Worm (Caenorhabditis elegans) whole organism, late embryonic: Measurements from ENCODE around the gene C16C4.1.

Experiments used
- F13H6.1 ChIP-seq: sonication (generic microtip); optimal IDR thresholded peaks from 2 replicates; lab custom pipeline; 2016; ENCODE audit warnings: missing genetic modification characterization, missing compliant biosample characterization
- ama-1 ChIP-seq: fragments of 150-350 bp; optimal IDR thresholded peaks from 2 replicates; lab custom pipeline; 2014
- ceh-19 ChIP-seq: fragments of 200-800 bp; sonication (Bioruptor generic); optimal IDR thresholded peaks from 2 replicates; lab custom pipeline; 2018; ENCODE audit warnings: mild to moderate bottlenecking, missing genetic modification characterization, missing compliant biosample characterization
- ceh-6 ChIP-seq: fragments of 200-800 bp; sonication (Bioruptor generic); optimal IDR thresholded peaks from 2 replicates; lab custom pipeline; 2018; ENCODE audit warnings: mild to moderate bottlenecking, missing genetic modification characterization, missing compliant biosample characterization
- dve-1 ChIP-seq: sonication (generic microtip); optimal IDR thresholded peaks from 2 replicates; lab custom pipeline; 2017; ENCODE audit warnings: antibody characterized with exemption, mild to moderate bottlenecking, missing genetic modification characterization, missing compliant biosample characterization
- elt-2 ChIP-seq: sonication (generic microtip); optimal IDR thresholded peaks from 2 replicates; lab custom pipeline; 2016; ENCODE audit warnings: missing genetic modification reagents, missing genetic modification characterization, missing compliant biosample characterization
- fkh-10 ChIP-seq: fragments of 150-350 bp; optimal IDR thresholded peaks from 2 replicates; lab custom pipeline; 2014; ENCODE audit warnings: missing biosample characterization, missing genetic modification reagents, missing genetic modification characterization
- nhr-11 ChIP-seq: fragments of 150-350 bp; optimal IDR thresholded peaks from 2 replicates; lab custom pipeline; 2014; ENCODE audit warnings: missing biosample characterization, missing genetic modification characterization
- nhr-232 ChIP-seq: sonication (generic microtip); optimal IDR thresholded peaks from 2 replicates; lab custom pipeline; 2016; ENCODE audit warnings: missing genetic modification characterization, missing compliant biosample characterization
- pat-9 ChIP-seq: fragments of 200-800 bp; sonication (Bioruptor generic); optimal IDR thresholded peaks from 2 replicates; lab custom pipeline; 2018; ENCODE audit warnings: mild to moderate bottlenecking, missing genetic modification characterization, moderate library complexity, missing compliant biosample characterization
- pha-4 ChIP-seq: fragments of 150-350 bp; optimal IDR thresholded peaks from 2 replicates; lab custom pipeline; 2018; ENCODE audit warnings: missing biosample characterization, missing genetic modification reagents, missing genetic modification characterization
- ref-2 ChIP-seq: sonication (generic microtip); optimal IDR thresholded peaks from 2 replicates; lab custom pipeline; 2016; ENCODE audit warnings: missing genetic modification characterization, missing compliant biosample characterization
- rnt-1 ChIP-seq: sonication (generic microtip); optimal IDR thresholded peaks from 2 replicates; lab custom pipeline; 2016; ENCODE audit warnings: missing genetic modification characterization, missing compliant biosample characterization
- sox-4 ChIP-seq: sonication (generic microtip); optimal IDR thresholded peaks from 2 replicates; lab custom pipeline; 2017; ENCODE audit warnings: mild to moderate bottlenecking, missing genetic modification characterization, inconsistent platforms, missing compliant biosample characterization

DNA sequence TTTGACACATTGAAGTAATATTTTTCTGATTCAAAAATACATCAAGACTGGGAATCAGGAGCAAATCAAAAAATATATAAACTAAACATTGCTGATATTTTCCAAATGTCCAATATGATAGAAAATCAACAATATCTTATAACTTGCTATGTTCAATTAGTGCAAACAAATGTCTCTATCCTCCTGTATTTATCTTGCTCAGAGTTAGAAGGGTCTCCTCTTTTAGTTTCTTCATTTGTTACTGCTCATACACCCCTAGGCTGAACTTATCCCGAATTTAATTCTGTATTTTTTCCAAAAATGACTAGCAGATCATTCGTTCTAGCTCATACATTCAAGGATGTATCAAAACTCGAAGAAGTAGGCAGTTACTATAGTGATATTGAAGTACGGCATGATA, 8.0 kb downstream of the C16C4.1 start, which contains the start of gene math-23:
- TF ChIP-seq dve-1 (no peak), sox-4 (tag; lab: Kevin White, UChicago) (no peak), elt-2 (tag; lab: Kevin White, UChicago) (no peak), pat-9 (tag; lab: Kevin White, UChicago) (no peak), ama-1 (lab: Kevin White, UChicago) (no peak), ceh-19 (GFP tag; lab: Kevin White, UChicago) (no peak), fkh-10 (GFP tag; lab: Kevin White, UChicago) (no peak), rnt-1 (no peak), pha-4 (tag; lab: Kevin White, UChicago) (no peak), ref-2 (tag; lab: Kevin White, UChicago) (no peak), ceh-6 (GFP tag; lab: Kevin White, UChicago) (no peak), nhr-232 (tag; lab: Kevin White, UChicago) (no peak), nhr-11 (no peak), F13H6.1 (no peak)
